Fruit fly (Drosophila melanogaster) whole organism, wandering third instar larva: ENCODE measurements around the gene Targ1.

ENCODE experiments used
- Abd-B ChIP-seq: fragments of >200 bp; optimal IDR thresholded peaks from 2 replicates; lab custom pipeline; 2017; ENCODE audit warnings: missing biosample characterization, missing genetic modification characterization
- CG32264 ChIP-seq: fragments of 200-800 bp; sonication (Bioruptor generic); optimal IDR thresholded peaks from 2 replicates; lab custom pipeline; 2016; ENCODE audit warnings: missing biosample characterization, missing genetic modification characterization
- CG9705 ChIP-seq: fragments of 200-800 bp; sonication (Bioruptor generic); optimal IDR thresholded peaks from 2 replicates; lab custom pipeline; 2018; ENCODE audit warnings: missing biosample characterization, mild to moderate bottlenecking, missing genetic modification characterization
- CrebA ChIP-seq: fragments of 200-800 bp; sonication (Bioruptor generic); optimal IDR thresholded peaks from 2 replicates; lab custom pipeline; 2016; ENCODE audit warnings: missing biosample characterization, mild to moderate bottlenecking, missing genetic modification characterization, borderline replicate concordance
- Dfd ChIP-seq: fragments of >200 bp; optimal IDR thresholded peaks from 2 replicates; lab custom pipeline; 2017; ENCODE audit warnings: missing biosample characterization, missing genetic modification characterization
- Dif ChIP-seq: fragments of 200-275, 200-300 bp; sonication (Bioruptor generic); optimal IDR thresholded peaks from 2 replicates; lab custom pipeline; 2018; ENCODE audit warnings: missing biosample characterization, missing genetic modification characterization; ENCODE audit not compliant: partially characterized antibody
- GATAd ChIP-seq: sonication (Bioruptor generic); optimal IDR thresholded peaks from 2 replicates; lab custom pipeline; 2016; ENCODE audit warnings: missing biosample characterization, missing genetic modification characterization
- HLH106 ChIP-seq: fragments of 200-800 bp; optimal IDR thresholded peaks from 3 replicates; lab custom pipeline; 2019; ENCODE audit warnings: missing biosample characterization, mild to moderate bottlenecking, missing genetic modification characterization, moderate library complexity
- Hnf4 ChIP-seq: fragments of 200-800 bp; sonication (Bioruptor generic); optimal IDR thresholded peaks from 2 replicates; lab custom pipeline; 2016; ENCODE audit warnings: missing biosample characterization, mild to moderate bottlenecking, missing genetic modification characterization
- Myc ChIP-seq: fragments of >200 bp; optimal IDR thresholded peaks from 2 replicates; lab custom pipeline; 2017
- N ChIP-seq: fragments of >200 bp; optimal IDR thresholded peaks from 2 replicates; lab custom pipeline; 2018; ENCODE audit warnings: missing biosample characterization, missing external identifiers, missing genetic modification characterization
- OdsH ChIP-seq: fragments of 200-800 bp; sonication (Bioruptor generic); optimal IDR thresholded peaks from 2 replicates; lab custom pipeline; 2016; ENCODE audit warnings: missing biosample characterization, mild to moderate bottlenecking, missing genetic modification characterization
- Rel ChIP-seq, 2 experiments: fragments of 200-800 bp; sonication (Bioruptor generic) in 1 of 2; optimal IDR thresholded peaks; 2 replicates in 1 of 2; 3 replicates in 1 of 2; lab custom pipeline; 2016 to 2019; ENCODE audit warnings: mild to moderate bottlenecking in 2 of 2, missing biosample characterization in 2 of 2, missing genetic modification characterization in 2 of 2, moderate library complexity in 1 of 2
- Sp1 ChIP-seq: fragments of 200-800 bp; sonication (Bioruptor generic); optimal IDR thresholded peaks from 3 replicates; lab custom pipeline; 2019; ENCODE audit warnings: missing biosample characterization, mild to moderate bottlenecking, missing genetic modification characterization, moderate library complexity
- Vsx2 ChIP-seq: fragments of 200-300, 225-300 bp; sonication (Bioruptor generic); optimal IDR thresholded peaks from 2 replicates; lab custom pipeline; 2018; ENCODE audit warnings: missing biosample characterization, missing genetic modification characterization; ENCODE audit not compliant: partially characterized antibody
- br ChIP-seq: fragments of 200-800 bp; sonication (Bioruptor generic); optimal IDR thresholded peaks from 2 replicates; lab custom pipeline; 2016; ENCODE audit warnings: missing biosample characterization, missing genetic modification characterization
- dl ChIP-seq, 2 experiments: fragments of 175-275, 200-275 bp in 1 of 2; fragments of 200-275 bp in 1 of 2; sonication (Bioruptor generic); optimal IDR thresholded peaks; lab custom pipeline; 2018; ENCODE audit warnings: mild to moderate bottlenecking in 2 of 2, missing biosample characterization in 2 of 2, missing genetic modification characterization in 2 of 2, moderate library complexity in 2 of 2; ENCODE audit not compliant: partially characterized antibody in 2 of 2, insufficient read depth in 1 of 2
- dmrt93B ChIP-seq: fragments of 200-800 bp; sonication (Bioruptor generic); optimal IDR thresholded peaks from 2 replicates; lab custom pipeline; 2018; ENCODE audit warnings: missing biosample characterization, mild to moderate bottlenecking, missing genetic modification characterization
- foxo ChIP-seq, 2 experiments: fragments of 200-800 bp; sonication (Bioruptor generic); optimal IDR thresholded peaks; 2 replicates in 1 of 2; 3 replicates in 1 of 2; lab custom pipeline; 2016 to 2017; ENCODE audit warnings: missing biosample characterization in 2 of 2, missing genetic modification characterization in 2 of 2
- h ChIP-seq: fragments of 200-800 bp; sonication (Bioruptor generic); optimal IDR thresholded peaks from 3 replicates; lab custom pipeline; 2016; ENCODE audit warnings: missing biosample characterization, mild to moderate bottlenecking, missing genetic modification characterization
- jim ChIP-seq: fragments of 175-275, 200-325 bp; sonication (Bioruptor generic); optimal IDR thresholded peaks from 2 replicates; lab custom pipeline; 2016; ENCODE audit warnings: missing biosample characterization, mild to moderate bottlenecking, missing genetic modification characterization
- lola ChIP-seq: fragments of >200 bp; optimal IDR thresholded peaks from 2 replicates; lab custom pipeline; 2017; ENCODE audit warnings: missing biosample characterization, missing genetic modification characterization
- pan ChIP-seq: fragments of >200 bp; optimal IDR thresholded peaks from 2 replicates; lab custom pipeline; 2017
- sv ChIP-seq: fragments of 200-800 bp; sonication (Bioruptor generic); optimal IDR thresholded peaks from 3 replicates; lab custom pipeline; 2016; ENCODE audit warnings: missing biosample characterization, missing genetic modification characterization
- usp ChIP-seq: fragments of >200 bp; optimal IDR thresholded peaks from 2 replicates; lab custom pipeline; 2017; ENCODE audit warnings: missing biosample characterization, missing genetic modification characterization
- woc ChIP-seq: sonication (Bioruptor generic); optimal IDR thresholded peaks from 2 replicates; lab custom pipeline; 2016; ENCODE audit warnings: missing biosample characterization, mild to moderate bottlenecking, missing genetic modification characterization

Targ1 gene

dm6 chr3L:21224274-21224673 lies 21.6 kb upstream of the Targ1 start:
- TF ChIP-seq OdsH (GFP tag; lab: Kevin White, UChicago) (no peak), CrebA (GFP tag; lab: Kevin White, UChicago) (no peak), sv (GFP tag; lab: Kevin White, UChicago) (no peak), GATAd (GFP tag; lab: Kevin White, UChicago) (no peak), woc (no peak), dmrt93B (GFP tag; lab: Kevin White, UChicago) (no peak)

dm6 chr3L:21223268-21223667 lies 20.6 kb upstream of the Targ1 start:
- TF ChIP-seq Dif (GFP tag; lab: Kevin White, UChicago) (no peak), CG32264 (GFP tag; lab: Kevin White, UChicago) (no peak), h (GFP tag; lab: Kevin White, UChicago) (no peak), N (GFP tag; lab: Kevin White, UChicago) (no peak), Dfd (GFP tag; lab: Kevin White, UChicago) (no peak), foxo (GFP tag; optimal IDR thresholded peaks at IDR 0.05; lab: Kevin White, UChicago) (no peak), CG9705 (GFP tag; lab: Kevin White, UChicago) (no peak), br (GFP tag; lab: Kevin White, UChicago) (no peak), jim (GFP tag; lab: Kevin White, UChicago) (no peak), HLH106 (tag; lab: Kevin White, UChicago) (no peak)

- no peak for TF ChIP-seq HLH106 (tag; lab: Kevin White, UChicago)
- TF ChIP-seq, all 38 proteins: peak for 0
These were observed 17.4 kb upstream of the Targ1 start, which contains the start of gene CG43219 for dm6 chr3L:21220100-21220499. CG43219 (plus strand) TSS chr3L:21220400.

dm6 chr3L:21219160-21219559 lies 16.5 kb upstream of the Targ1 start:
- TF ChIP-seq CG32264 (GFP tag; lab: Kevin White, UChicago): no peak
- no peak for TF ChIP-seq lola
- no peak for TF ChIP-seq Rel (GFP tag; optimal IDR thresholded peaks at IDR 0.05; lab: Kevin White, UChicago)
- no peak for TF ChIP-seq Rel (tag; optimal IDR thresholded peaks at IDR 0.05; lab: Kevin White, UChicago)
- no peak for TF ChIP-seq Hnf4 (GFP tag; lab: Kevin White, UChicago)
- TF ChIP-seq, all 38 proteins: peak for 0

- TF ChIP-seq OdsH (GFP tag; lab: Kevin White, UChicago): no peak
- TF ChIP-seq Myc (lab: Kevin White, UChicago): peak; percentile 70
- TF ChIP-seq Rel (GFP tag; optimal IDR thresholded peaks at IDR 0.05; lab: Kevin White, UChicago): no peak
- TF ChIP-seq Rel (tag; optimal IDR thresholded peaks at IDR 0.05; lab: Kevin White, UChicago): peak; percentile 37
These were observed 14.1 kb upstream of the Targ1 start, which contains the start of the genes Trmt112 and Ilk for dm6 chr3L:21216697-21217291. Trmt112 (minus strand) TSS chr3L:21216839. Ilk (plus strand) TSS chr3L:21216901.

- TF ChIP-seq Rel (GFP tag; optimal IDR thresholded peaks at IDR 0.05; lab: Kevin White, UChicago): no peak
- peak; percentile 21 for TF ChIP-seq Rel (tag; optimal IDR thresholded peaks at IDR 0.05; lab: Kevin White, UChicago)
- TF ChIP-seq Dif (GFP tag; lab: Kevin White, UChicago): peak; percentile 16
- TF ChIP-seq usp (GFP tag; lab: Kevin White, UChicago): no peak
- TF ChIP-seq Dfd (GFP tag; lab: Kevin White, UChicago): no peak
- TF ChIP-seq, all 38 proteins: peak for 2
These were observed 7.3 kb upstream of the Targ1 start, which contains the start of the genes CG10510 and CG10508 for dm6 chr3L:21209921-21210532. CG10510 (minus strand) TSS chr3L:21210084. CG10508 (plus strand) TSS chr3L:21210215.

- no peak for TF ChIP-seq Sp1 (GFP tag; lab: Kevin White, UChicago)
- TF ChIP-seq pan: no peak
- no peak for TF ChIP-seq h (GFP tag; lab: Kevin White, UChicago)
- TF ChIP-seq dmrt93B (GFP tag; lab: Kevin White, UChicago): no peak
- no peak for TF ChIP-seq woc
- no peak for TF ChIP-seq Abd-B (GFP tag; lab: Kevin White, UChicago)
- TF ChIP-seq dl (GFP tag; optimal IDR thresholded peaks at IDR 0.05; lab: Kevin White, UChicago; ENCODE audit: insufficient read depth in 1 of 2, partially characterized antibody in 2 of 2): no peak
- TF ChIP-seq lola: no peak
- TF ChIP-seq Vsx2 (GFP tag; lab: Kevin White, UChicago): no peak
These were observed 3.8 kb upstream of the Targ1 start for dm6 chr3L:21206486-21206885.
